Worm (Caenorhabditis elegans) whole organism, late embryonic: Measurements from ENCODE around the gene E01G4.5.

ENCODE experiments used
- K02D7.2 ChIP-seq: sonication (generic microtip); optimal IDR thresholded peaks from 2 replicates; lab custom pipeline; 2017; ENCODE audit warnings: mild to moderate bottlenecking, missing genetic modification characterization, missing compliant biosample characterization
- K09A11.1 ChIP-seq: sonication (generic microtip); optimal IDR thresholded peaks from 2 replicates; lab custom pipeline; 2017; ENCODE audit warnings: antibody characterized with exemption, mild to moderate bottlenecking, missing genetic modification characterization, missing compliant biosample characterization; ENCODE audit not compliant: insufficient read depth
- ahr-1 ChIP-seq: sonication (generic microtip); optimal IDR thresholded peaks from 2 replicates; lab custom pipeline; 2016; ENCODE audit warnings: missing genetic modification characterization, missing compliant biosample characterization
- ceh-14 ChIP-seq: sonication (generic microtip); optimal IDR thresholded peaks from 2 replicates; lab custom pipeline; 2016; ENCODE audit warnings: missing genotype, missing genetic modification characterization, missing compliant biosample characterization
- ceh-19 ChIP-seq: fragments of 200-800 bp; sonication (Bioruptor generic); optimal IDR thresholded peaks from 2 replicates; lab custom pipeline; 2018; ENCODE audit warnings: mild to moderate bottlenecking, missing genetic modification characterization, missing compliant biosample characterization
- ceh-22 ChIP-seq: sonication (generic microtip); optimal IDR thresholded peaks from 2 replicates; lab custom pipeline; 2017; ENCODE audit warnings: missing biosample characterization, missing genetic modification characterization
- ceh-30 ChIP-seq: fragments of 150-350 bp; optimal IDR thresholded peaks from 2 replicates; lab custom pipeline; 2014; ENCODE audit warnings: missing biosample characterization, missing genetic modification characterization
- ceh-48 ChIP-seq: sonication (generic microtip); optimal IDR thresholded peaks from 2 replicates; lab custom pipeline; 2016; ENCODE audit warnings: missing genetic modification characterization, inconsistent platforms, missing compliant biosample characterization
- ceh-9 ChIP-seq: sonication (generic microtip); optimal IDR thresholded peaks from 2 replicates; lab custom pipeline; 2016; ENCODE audit warnings: mild to moderate bottlenecking, missing genetic modification characterization, inconsistent platforms, missing compliant biosample characterization
- che-1 ChIP-seq: sonication (generic microtip); optimal IDR thresholded peaks from 2 replicates; lab custom pipeline; 2016; ENCODE audit warnings: mild to moderate bottlenecking, missing genetic modification characterization, missing compliant biosample characterization
- dmd-4 ChIP-seq: sonication (generic microtip); optimal IDR thresholded peaks from 2 replicates; lab custom pipeline; 2016; ENCODE audit warnings: borderline replicate concordance, missing genetic modification characterization, missing compliant biosample characterization
- elt-4 ChIP-seq: sonication (generic microtip); optimal IDR thresholded peaks from 2 replicates; lab custom pipeline; 2016; ENCODE audit warnings: missing genetic modification characterization, missing compliant biosample characterization
- fkh-10 ChIP-seq: fragments of 150-350 bp; optimal IDR thresholded peaks from 2 replicates; lab custom pipeline; 2014; ENCODE audit warnings: missing biosample characterization, missing genetic modification reagents, missing genetic modification characterization
- hlh-13 ChIP-seq: fragments of 200-800 bp; sonication (Bioruptor generic); optimal IDR thresholded peaks from 2 replicates; lab custom pipeline; 2018; ENCODE audit warnings: mild to moderate bottlenecking, missing genetic modification characterization, missing compliant biosample characterization
- hlh-30 ChIP-seq: sonication (generic microtip); optimal IDR thresholded peaks from 2 replicates; lab custom pipeline; 2017; ENCODE audit warnings: antibody characterized with exemption, missing genetic modification characterization, missing compliant biosample characterization; ENCODE audit not compliant: insufficient read depth
- hlh-8 ChIP-seq: sonication (generic microtip); optimal IDR thresholded peaks from 2 replicates; lab custom pipeline; 2016; ENCODE audit warnings: missing genotype, missing genetic modification characterization, missing compliant biosample characterization
- lim-6 ChIP-seq: sonication (generic microtip); optimal IDR thresholded peaks from 2 replicates; lab custom pipeline; 2016; ENCODE audit warnings: missing genetic modification characterization, missing compliant biosample characterization
- madf-2 ChIP-seq: sonication (generic microtip); optimal IDR thresholded peaks from 2 replicates; lab custom pipeline; 2017; ENCODE audit warnings: missing genetic modification characterization, missing compliant biosample characterization
- nhr-11 ChIP-seq: fragments of 150-350 bp; optimal IDR thresholded peaks from 2 replicates; lab custom pipeline; 2014; ENCODE audit warnings: missing biosample characterization, missing genetic modification characterization
- npax-4 ChIP-seq: sonication (generic microtip); optimal IDR thresholded peaks from 2 replicates; lab custom pipeline; 2016; ENCODE audit warnings: missing genetic modification characterization, missing compliant biosample characterization
- pag-3 ChIP-seq: sonication (generic microtip); optimal IDR thresholded peaks from 2 replicates; lab custom pipeline; 2016; ENCODE audit warnings: missing compliant biosample characterization, missing genetic modification characterization, borderline replicate concordance
- pat-9 ChIP-seq: fragments of 200-800 bp; sonication (Bioruptor generic); optimal IDR thresholded peaks from 2 replicates; lab custom pipeline; 2018; ENCODE audit warnings: mild to moderate bottlenecking, missing genetic modification characterization, moderate library complexity, missing compliant biosample characterization
- pax-1 ChIP-seq: fragments of 150-350 bp; optimal IDR thresholded peaks from 2 replicates; lab custom pipeline; 2014; ENCODE audit warnings: missing biosample characterization, missing genetic modification characterization
- pha-2 ChIP-seq: sonication (generic microtip); optimal IDR thresholded peaks from 2 replicates; lab custom pipeline; 2017; ENCODE audit warnings: mild to moderate bottlenecking, missing genetic modification characterization, missing compliant biosample characterization
- pqm-1 ChIP-seq: sonication (generic microtip); optimal IDR thresholded peaks from 2 replicates; lab custom pipeline; 2016; ENCODE audit warnings: missing genetic modification characterization, missing compliant biosample characterization
- pros-1 ChIP-seq: fragments of 150-350 bp; optimal IDR thresholded peaks from 2 replicates; lab custom pipeline; 2014; ENCODE audit warnings: missing biosample characterization, missing genetic modification reagents, missing genetic modification characterization
- sdc-2 ChIP-seq: sonication (generic microtip); optimal IDR thresholded peaks from 2 replicates; lab custom pipeline; 2016; ENCODE audit warnings: missing genotype, missing genetic modification characterization, missing compliant biosample characterization
- tbx-2 ChIP-seq: sonication (generic microtip); optimal IDR thresholded peaks from 2 replicates; lab custom pipeline; 2016; ENCODE audit warnings: missing genetic modification characterization, missing compliant biosample characterization
- unc-42 ChIP-seq: sonication (generic microtip); optimal IDR thresholded peaks from 2 replicates; lab custom pipeline; 2016; ENCODE audit warnings: missing genotype, missing genetic modification characterization, missing compliant biosample characterization

Gene E01G4.5

DNA sequence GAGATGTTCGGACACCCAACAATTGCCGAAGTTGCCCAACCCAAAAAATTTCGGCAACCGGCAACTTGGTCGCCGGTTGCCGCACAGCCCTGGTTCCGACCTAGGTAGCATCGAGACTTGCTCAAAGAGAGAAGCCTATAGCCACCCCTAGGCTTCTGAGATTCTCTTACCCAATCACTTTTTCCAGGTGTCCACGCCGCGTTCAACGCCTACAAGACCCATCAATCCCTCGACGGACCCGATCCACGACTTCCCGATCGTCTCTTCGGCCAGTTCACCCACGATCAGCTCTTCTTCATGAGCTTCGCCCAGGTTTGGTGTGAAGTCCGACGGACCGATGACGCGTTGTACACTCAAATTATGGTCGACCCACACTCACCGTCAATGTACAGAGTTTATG lies 43.6 kb downstream of the E01G4.5 start:
- TF ChIP-seq ceh-30 (tag; lab: Kevin White, UChicago) (no peak), pha-2 (no peak), ceh-19 (GFP tag; lab: Kevin White, UChicago) (no peak)

DNA sequence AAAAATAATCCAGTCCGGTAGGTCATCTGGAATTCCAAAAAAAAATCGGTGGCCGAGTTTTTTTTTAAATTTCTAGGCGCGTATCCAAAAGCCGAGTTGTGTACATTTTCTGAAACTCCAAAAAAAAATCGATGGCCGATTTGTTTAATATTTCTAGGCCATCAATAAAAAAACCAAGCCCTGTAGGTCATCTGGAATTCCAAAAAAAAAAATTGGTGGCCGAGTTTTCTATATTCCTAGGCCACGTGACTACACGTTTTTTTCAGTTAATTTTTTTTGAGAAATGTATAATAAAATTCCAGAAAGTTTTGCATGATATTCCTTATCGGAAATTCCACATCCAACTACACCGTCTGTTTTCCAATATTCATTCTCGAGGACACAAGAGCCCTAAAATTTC lies 45.4 kb downstream of the E01G4.5 start, which contains the start of gene sre-45:
Gene sre-45 (plus strand): TSS at position 301 of the 400 bp plus-strand sequence.
- TF ChIP-seq ceh-48 (tag; lab: Kevin White, UChicago): no peak
- TF ChIP-seq tbx-2 (tag; lab: Kevin White, UChicago): no peak
- no peak for TF ChIP-seq fkh-10 (GFP tag; lab: Kevin White, UChicago)
- TF ChIP-seq elt-4 (tag; lab: Kevin White, UChicago): no peak
- no peak for TF ChIP-seq ceh-22
- TF ChIP-seq sdc-2 (tag; lab: Kevin White, UChicago): no peak

ce11 chrII:13521179-13521616 lies 49.0 kb downstream of the E01G4.5 start:
- TF ChIP-seq lim-6 (tag; lab: Kevin White, UChicago): no peak
- TF ChIP-seq hlh-8 (tag; lab: Kevin White, UChicago): no peak
- TF ChIP-seq K09A11.1 (tag; lab: Kevin White, UChicago): no peak
- no peak for TF ChIP-seq dmd-4 (tag; lab: Kevin White, UChicago)
- TF ChIP-seq ahr-1 (tag; lab: Kevin White, UChicago): no peak
- TF ChIP-seq ceh-19 (GFP tag; lab: Kevin White, UChicago): no peak
- TF ChIP-seq hlh-13 (GFP tag; lab: Kevin White, UChicago): no peak
- TF ChIP-seq ceh-30 (tag; lab: Kevin White, UChicago): no peak
- no peak for TF ChIP-seq K02D7.2 (tag; lab: Kevin White, UChicago)
- no peak for TF ChIP-seq che-1
- no peak for TF ChIP-seq ceh-9 (tag; lab: Kevin White, UChicago)
- no peak for TF ChIP-seq pag-3 (tag; lab: Kevin White, UChicago)
- no peak for TF ChIP-seq pqm-1 (tag; lab: Kevin White, UChicago)
- TF ChIP-seq unc-42 (tag; lab: Kevin White, UChicago): no peak
- TF ChIP-seq pros-1 (tag; lab: Kevin White, UChicago): no peak
- no peak for TF ChIP-seq nhr-11 (tag; lab: Kevin White, UChicago)
- TF ChIP-seq pax-1: no peak
- TF ChIP-seq elt-4 (tag; lab: Kevin White, UChicago): no peak
- TF ChIP-seq, all 69 proteins: peak for 0

DNA sequence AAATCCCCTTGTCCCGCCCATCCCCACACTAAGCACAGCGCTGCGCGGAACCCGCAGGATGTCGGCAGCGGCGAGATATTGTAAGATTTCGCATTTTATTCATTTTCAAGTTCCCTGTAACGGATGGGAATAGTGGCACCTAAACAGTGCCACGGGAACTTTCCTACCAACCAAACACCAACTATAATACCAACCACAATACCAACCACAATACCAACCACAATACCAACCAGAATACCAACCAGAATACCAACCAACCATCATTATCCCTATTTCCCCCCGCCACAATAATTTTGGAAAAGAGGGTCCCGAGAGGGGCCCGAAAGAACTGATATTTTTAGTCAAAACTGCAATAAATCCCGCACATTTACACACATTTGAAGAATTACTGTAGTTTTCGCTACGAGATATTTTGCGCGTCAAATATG lies 49.8 kb downstream of the E01G4.5 start:
- TF ChIP-seq ceh-14 (tag; lab: Kevin White, UChicago): no peak
- no peak for TF ChIP-seq sdc-2 (tag; lab: Kevin White, UChicago)
- TF ChIP-seq npax-4: no peak
- TF ChIP-seq madf-2 (tag; lab: Kevin White, UChicago): no peak
- no peak for TF ChIP-seq pat-9 (tag; lab: Kevin White, UChicago)
- no peak for TF ChIP-seq hlh-30 (tag; lab: Kevin White, UChicago)
